Fruit fly (Drosophila melanogaster) whole organism, embryonic: ENCODE results near the gene Ufd1.

Experiments
- ATbp ChIP-seq: fragments of 200-800 bp; sonication (Bioruptor generic); optimal IDR thresholded peaks from 2 replicates; lab custom pipeline; 2017; ENCODE audit warnings: missing biosample characterization, mild to moderate bottlenecking, missing genetic modification characterization, missing genetic modification reagents
- Bgb ChIP-seq: fragments of 200-800 bp; sonication (Bioruptor generic); IDR thresholded peaks from 2 replicates; pipeline ENCODE4 v1.3.6; 2022; ENCODE audit warnings: missing biosample characterization, missing genetic modification characterization; ENCODE audit not compliant: partially characterized antibody
- CG10209 ChIP-seq: fragments of 200-800 bp; sonication (Bioruptor generic); optimal IDR thresholded peaks from 3 replicates; lab custom pipeline; 2017; ENCODE audit warnings: missing biosample characterization, mild to moderate bottlenecking, missing genetic modification characterization, missing genetic modification reagents
- CG10959 ChIP-seq: fragments of 200-800 bp; sonication (Bioruptor generic); IDR thresholded peaks from 2 replicates; pipeline ENCODE4 v1.3.6; 2022; ENCODE audit warnings: missing biosample characterization, missing genetic modification characterization
- CG11504 ChIP-seq: fragments of 200-800 bp; sonication (Bioruptor generic); optimal IDR thresholded peaks from 3 replicates; lab custom pipeline; 2019; ENCODE audit warnings: missing biosample characterization, mild to moderate bottlenecking, missing genetic modification characterization, moderate library complexity
- CG12744 ChIP-seq: fragments of 200-800 bp; sonication (Bioruptor generic); optimal IDR thresholded peaks from 2 replicates; lab custom pipeline; 2016; ENCODE audit warnings: missing biosample characterization, missing genetic modification characterization
- CG14014 ChIP-seq: fragments of 200-800 bp; sonication (Bioruptor generic); IDR thresholded peaks from 2 replicates; pipeline ENCODE4 v1.3.6; 2022; ENCODE audit warnings: missing biosample characterization, missing genetic modification characterization
- CG16779 ChIP-seq: fragments of 200-800 bp; sonication (Bioruptor generic); IDR thresholded peaks from 2 replicates; pipeline ENCODE4 v1.3.6; 2022; ENCODE audit warnings: missing biosample characterization, missing genetic modification characterization
- CG17912 ChIP-seq: fragments of 200-800 bp; sonication (Bioruptor generic); optimal IDR thresholded peaks from 2 replicates; lab custom pipeline; 2018; ENCODE audit warnings: missing biosample characterization, mild to moderate bottlenecking, missing genetic modification characterization
- CG18619 ChIP-seq: fragments of 200-800 bp; sonication (Bioruptor generic); optimal IDR thresholded peaks from 3 replicates; lab custom pipeline; 2017; ENCODE audit warnings: missing biosample characterization, mild to moderate bottlenecking, missing genetic modification characterization
- CG2116 ChIP-seq: fragments of 200-800 bp; sonication (Bioruptor generic); optimal IDR thresholded peaks from 3 replicates; lab custom pipeline; 2018; ENCODE audit warnings: missing biosample characterization, mild to moderate bottlenecking, missing genetic modification characterization
- CG2202 ChIP-seq: fragments of 200-800 bp; sonication (Bioruptor generic); optimal IDR thresholded peaks from 2 replicates; lab custom pipeline; 2018; ENCODE audit warnings: missing biosample characterization, mild to moderate bottlenecking, missing genetic modification characterization
- CG2712 ChIP-seq: fragments of 200-800 bp; optimal IDR thresholded peaks from 3 replicates; lab custom pipeline; 2019; ENCODE audit warnings: missing biosample characterization, mild to moderate bottlenecking, missing genetic modification characterization, moderate library complexity
- CG33557 ChIP-seq: fragments of 200-800 bp; sonication (Bioruptor generic); optimal IDR thresholded peaks from 2 replicates; lab custom pipeline; 2019; ENCODE audit warnings: missing biosample characterization, mild to moderate bottlenecking, missing genetic modification characterization, moderate library complexity
- CG3407 ChIP-seq: fragments of 200-800 bp; sonication (Bioruptor generic); optimal IDR thresholded peaks from 2 replicates; lab custom pipeline; 2018; ENCODE audit warnings: missing biosample characterization, mild to moderate bottlenecking, missing genetic modification characterization
- CG6689 ChIP-seq: fragments of 200-800 bp; sonication (Bioruptor generic); IDR thresholded peaks from 2 replicates; pipeline ENCODE4 v1.3.6; 2022; ENCODE audit warnings: missing biosample characterization, missing genetic modification characterization
- CG9215 ChIP-seq: fragments of 200-800 bp; sonication (Bioruptor generic); IDR thresholded peaks from 2 replicates; pipeline ENCODE4 v1.3.6; 2022; ENCODE audit warnings: missing biosample characterization, missing genetic modification characterization
- CG9797 ChIP-seq: fragments of 200-800 bp; sonication (Bioruptor generic); optimal IDR thresholded peaks from 3 replicates; lab custom pipeline; 2018; ENCODE audit warnings: missing biosample characterization, mild to moderate bottlenecking, missing genetic modification characterization
- Doc3 ChIP-seq: fragments of 200-800 bp; sonication (Bioruptor generic); IDR thresholded peaks from 3 replicates; pipeline ENCODE4 v1.3.6; 2022; ENCODE audit warnings: missing biosample characterization, missing genetic modification characterization; ENCODE audit not compliant: partially characterized antibody
- Dp ChIP-seq: fragments of 200-800 bp; sonication (Bioruptor generic); optimal IDR thresholded peaks from 2 replicates; lab custom pipeline; 2018; ENCODE audit warnings: missing biosample characterization, mild to moderate bottlenecking, missing genetic modification characterization, moderate library complexity
- Ets97D ChIP-seq: fragments of 200-800 bp; sonication (Bioruptor generic); optimal IDR thresholded peaks from 3 replicates; lab custom pipeline; 2016; ENCODE audit warnings: missing biosample characterization, missing genetic modification characterization
- GATAe ChIP-seq: fragments of 200-800 bp; sonication (Bioruptor generic); conservative IDR thresholded peaks from 2 replicates; pipeline ENCODE4 v1.3.6; 2022; ENCODE audit warnings: missing biosample characterization, missing genetic modification characterization
- HLHmδ ChIP-seq: fragments of 200-800 bp; sonication (Bioruptor generic); optimal IDR thresholded peaks from 2 replicates; lab custom pipeline; 2018; ENCODE audit warnings: missing biosample characterization, mild to moderate bottlenecking, missing genetic modification characterization, moderate library complexity
- Lim3 ChIP-seq: fragments of 200-800 bp; sonication (Bioruptor generic); IDR thresholded peaks from 2 replicates; pipeline ENCODE4 v1.3.6; 2022; ENCODE audit warnings: missing biosample characterization, missing genetic modification characterization
- Mes4 ChIP-seq: fragments of 200-800 bp; sonication (Bioruptor generic); optimal IDR thresholded peaks from 2 replicates; lab custom pipeline; 2016; ENCODE audit warnings: missing biosample characterization, missing genetic modification characterization
- NC2β ChIP-seq: fragments of 200-800 bp; sonication (Bioruptor generic); optimal IDR thresholded peaks from 2 replicates; lab custom pipeline; 2016; ENCODE audit warnings: missing biosample characterization, missing genetic modification characterization
- Nf-YB ChIP-seq: fragments of 200-800 bp; sonication (Bioruptor generic); optimal IDR thresholded peaks from 3 replicates; lab custom pipeline; 2019; ENCODE audit warnings: missing biosample characterization, mild to moderate bottlenecking, missing genetic modification characterization, moderate library complexity
- Rx ChIP-seq: fragments of 200-800 bp; sonication (Bioruptor generic); IDR thresholded peaks from 2 replicates; pipeline ENCODE4 v1.3.6; 2022; ENCODE audit warnings: missing biosample characterization, missing genetic modification characterization
- Sox100B ChIP-seq: fragments of 200-800 bp; sonication (Bioruptor generic); optimal IDR thresholded peaks from 3 replicates; lab custom pipeline; 2018; ENCODE audit warnings: missing biosample characterization, mild to moderate bottlenecking, missing genetic modification characterization
- Sry-δ ChIP-seq: fragments of 200-800 bp; sonication (Bioruptor generic); optimal IDR thresholded peaks from 2 replicates; lab custom pipeline; 2016; ENCODE audit warnings: missing biosample characterization, missing genetic modification characterization
- Xbp1 ChIP-seq: fragments of 200-800 bp; sonication (Bioruptor generic); optimal IDR thresholded peaks from 3 replicates; lab custom pipeline; 2016; ENCODE audit warnings: missing biosample characterization, mild to moderate bottlenecking, missing genetic modification characterization
- ap ChIP-seq: fragments of 200-800 bp; sonication (Bioruptor generic); IDR thresholded peaks from 2 replicates; pipeline ENCODE4 v1.3.6; 2022; ENCODE audit warnings: missing biosample characterization, missing genetic modification characterization
- ase ChIP-seq: fragments of 200-800 bp; sonication (Bioruptor generic); IDR thresholded peaks from 3 replicates; pipeline ENCODE4 v1.3.6; 2022; ENCODE audit warnings: missing biosample characterization, missing genetic modification characterization
- bcd ChIP-seq: fragments of 200-800 bp; sonication (Bioruptor generic); optimal IDR thresholded peaks from 2 replicates; lab custom pipeline; 2017; ENCODE audit warnings: missing biosample characterization, mild to moderate bottlenecking, missing genetic modification characterization
- chinmo ChIP-seq: fragments of 200-800 bp; sonication (Bioruptor generic); IDR thresholded peaks from 4 replicates; pipeline ENCODE4 v1.3.6; 2022; ENCODE audit warnings: missing biosample characterization, missing genetic modification characterization; ENCODE audit not compliant: partially characterized antibody
- chm ChIP-seq: fragments of 200-800 bp; sonication (Bioruptor generic); IDR thresholded peaks from 2 replicates; pipeline ENCODE4 v1.3.6; 2022; ENCODE audit warnings: missing biosample characterization, missing genetic modification characterization
- dimm ChIP-seq: fragments of 200-800 bp; sonication (Bioruptor generic); IDR thresholded peaks from 2 replicates; pipeline ENCODE4 v1.3.6; 2022; ENCODE audit warnings: missing biosample characterization, missing genetic modification characterization
- dmrt11E ChIP-seq: fragments of 200-800 bp; sonication (Bioruptor generic); optimal IDR thresholded peaks from 3 replicates; lab custom pipeline; 2018; ENCODE audit warnings: missing biosample characterization, mild to moderate bottlenecking, missing genetic modification characterization, moderate library complexity
- klu ChIP-seq: fragments of 200-800 bp; sonication (Bioruptor generic); IDR thresholded peaks from 2 replicates; pipeline ENCODE4 v1.3.6; 2022; ENCODE audit warnings: missing biosample characterization, missing genetic modification characterization
- nmo ChIP-seq: fragments of 200-800 bp; sonication (Bioruptor generic); optimal IDR thresholded peaks from 2 replicates; lab custom pipeline; 2018; ENCODE audit warnings: missing biosample characterization, mild to moderate bottlenecking, missing genetic modification characterization, moderate library complexity
- nom ChIP-seq: fragments of 200-800 bp; sonication (Bioruptor generic); optimal IDR thresholded peaks from 2 replicates; lab custom pipeline; 2017; ENCODE audit warnings: missing biosample characterization, missing genetic modification characterization, mild to moderate bottlenecking, moderate library complexity, missing genetic modification reagents
- pros ChIP-seq: fragments of 200-800 bp; sonication (Bioruptor generic); optimal IDR thresholded peaks from 3 replicates; lab custom pipeline; 2019; ENCODE audit warnings: missing biosample characterization, mild to moderate bottlenecking, missing genetic modification characterization, moderate library complexity
- run ChIP-seq: fragments of 200-800 bp; sonication (Bioruptor generic); optimal IDR thresholded peaks from 3 replicates; lab custom pipeline; 2018; ENCODE audit warnings: missing biosample characterization, mild to moderate bottlenecking, missing genetic modification characterization
- shn ChIP-seq: fragments of 200-800 bp; sonication (Bioruptor generic); optimal IDR thresholded peaks from 3 replicates; lab custom pipeline; 2016; ENCODE audit warnings: missing biosample characterization, missing genetic modification characterization
- sima ChIP-seq: fragments of 200-800 bp; sonication (Bioruptor generic); optimal IDR thresholded peaks from 2 replicates; lab custom pipeline; 2016; ENCODE audit warnings: missing biosample characterization, missing genetic modification characterization
- stwl ChIP-seq: fragments of 200-800 bp; sonication (Bioruptor generic); optimal IDR thresholded peaks from 3 replicates; lab custom pipeline; 2018; ENCODE audit warnings: missing biosample characterization, mild to moderate bottlenecking, missing genetic modification characterization, moderate library complexity
- tna ChIP-seq: fragments of 200-800 bp; sonication (Bioruptor generic); IDR thresholded peaks from 2 replicates; pipeline ENCODE4 v1.3.6; 2022; ENCODE audit warnings: missing biosample characterization, missing genetic modification characterization; ENCODE audit not compliant: partially characterized antibody
- zfh1 ChIP-seq: fragments of 200-800 bp; sonication (Bioruptor generic); IDR thresholded peaks from 3 replicates; pipeline ENCODE4 v1.3.6; 2022; ENCODE audit warnings: missing biosample characterization, missing genetic modification characterization

The Ufd1 gene

DNA sequence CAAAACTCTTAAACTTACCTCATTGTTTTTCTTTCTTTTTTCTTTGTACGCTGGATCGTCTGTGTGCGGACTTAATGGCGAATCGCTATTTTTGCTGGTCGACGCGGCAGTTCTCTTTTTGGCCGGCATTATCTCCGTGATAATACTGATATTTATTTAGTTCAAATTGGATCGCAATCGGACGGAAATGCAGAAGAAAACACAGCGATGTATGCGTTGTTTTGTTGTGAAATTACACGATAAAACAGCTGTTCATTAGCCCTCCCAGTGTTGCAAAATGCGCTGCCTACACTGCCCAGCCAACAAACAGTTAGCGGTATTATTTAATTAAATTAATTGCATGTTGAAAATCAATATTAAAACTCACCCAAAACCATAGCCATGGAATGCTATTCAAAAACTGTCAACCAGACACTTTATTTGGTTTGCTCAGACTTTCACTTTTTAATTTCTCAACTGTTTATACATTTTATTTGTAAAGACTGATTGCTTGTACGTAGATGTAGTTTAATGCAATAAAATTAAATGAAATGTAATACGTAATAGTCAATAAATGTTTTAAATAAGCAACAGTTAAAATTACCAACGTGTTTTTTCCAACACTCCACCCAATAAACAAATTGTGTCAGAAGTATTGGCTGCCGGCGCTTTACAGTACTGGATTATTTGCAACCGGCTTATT, 24.9 kb downstream of the Ufd1 start, which contains the start of the genes Irbp18 and APP-BP1 (continued):
- TF ChIP-seq CG33557 (GFP tag; lab: Kevin White, UChicago) (peak; percentile 82), stwl (tag; lab: Kevin White, UChicago) (peak; percentile 68), NC2β (peak; percentile 93), CG2712 (tag; lab: Kevin White, UChicago) (peak; percentile 93), CG16779 (GFP tag; lab: Robert Waterston, UW) (0 out of 2 replicates have a peak, but pooled peaks have one; percentile 41), Sox100B (GFP tag; lab: Kevin White, UChicago) (peak; percentile 94), Ets97D (GFP tag; lab: Kevin White, UChicago) (peak; percentile 91), shn (GFP tag; lab: Kevin White, UChicago) (peak; percentile 90), HLHmδ (no peak), ap (GFP tag; lab: Robert Waterston, UW) (peak; percentile 67), Lim3 (peak; percentile 47; the same call in 1 of the 2 replicates), CG3407 (GFP tag; lab: Kevin White, UChicago) (peak; percentile 84), GATAe (GFP tag; lab: Robert Waterston, UW) (no peak; the same call in 1 of the 2 replicates), CG11504 (tag; lab: Kevin White, UChicago) (peak; percentile 92), CG12744 (peak; percentile 94), sima (peak; percentile 41), pros (GFP tag; lab: Kevin White, UChicago) (no peak), chinmo (0 out of 4 replicates have a peak, but pooled peaks have one; percentile 4), Bgb (GFP tag; lab: Robert Waterston, UW) (0 out of 2 replicates have a peak, but pooled peaks have one; percentile 11), CG18619 (peak; percentile 95), nmo (peak; percentile 96), CG10959 (GFP tag; lab: Robert Waterston, UW) (peak; percentile 59; the same call in 1 of the 2 replicates), Sry-δ (peak; percentile 60), ase (peak; percentile 79), Xbp1 (GFP tag; lab: Kevin White, UChicago) (peak; percentile 96), Dp (GFP tag; lab: Kevin White, UChicago) (peak; percentile 32), klu (GFP tag; lab: Robert Waterston, UW) (peak; percentile 80; the same call in 1 of the 2 replicates), zfh1 (GFP tag; lab: Robert Waterston, UW) (peak; percentile 84), dmrt11E (tag; lab: Kevin White, UChicago) (peak; percentile 86), CG10209 (peak; percentile 96), ATbp (GFP tag; lab: Kevin White, UChicago) (peak; percentile 83), Doc3 (GFP tag; lab: Robert Waterston, UW) (no peak), bcd (GFP tag; lab: Kevin White, UChicago) (peak; percentile 95), chm (peak; percentile 79), CG9797 (GFP tag; lab: Kevin White, UChicago) (peak; percentile 25), Rx (GFP tag; lab: Robert Waterston, UW) (peak; percentile 83), Nf-YB (GFP tag; lab: Kevin White, UChicago) (peak; percentile 78), run (tag; lab: Kevin White, UChicago) (peak; percentile 58), CG2202 (tag; lab: Kevin White, UChicago) (peak; percentile 83), dimm (GFP tag; lab: Robert Waterston, UW) (peak; percentile 59; the same call in 1 of the 2 replicates), CG6689 (GFP tag; lab: Robert Waterston, UW) (peak; percentile 91), tna (GFP tag; lab: Robert Waterston, UW) (no peak), CG9215 (GFP tag; lab: Robert Waterston, UW) (peak; percentile 86), Mes4 (GFP tag; lab: Kevin White, UChicago) (peak; percentile 90), CG17912 (GFP tag; lab: Kevin White, UChicago) (peak; percentile 47), nom (GFP tag; lab: Kevin White, UChicago) (peak; percentile 76), CG14014 (GFP tag; lab: Robert Waterston, UW) (peak; percentile 83), CG2116 (peak; percentile 88)
